Worm (Caenorhabditis elegans): ENCODE results near the gene dig-1.

The dig-1 gene

DNA sequence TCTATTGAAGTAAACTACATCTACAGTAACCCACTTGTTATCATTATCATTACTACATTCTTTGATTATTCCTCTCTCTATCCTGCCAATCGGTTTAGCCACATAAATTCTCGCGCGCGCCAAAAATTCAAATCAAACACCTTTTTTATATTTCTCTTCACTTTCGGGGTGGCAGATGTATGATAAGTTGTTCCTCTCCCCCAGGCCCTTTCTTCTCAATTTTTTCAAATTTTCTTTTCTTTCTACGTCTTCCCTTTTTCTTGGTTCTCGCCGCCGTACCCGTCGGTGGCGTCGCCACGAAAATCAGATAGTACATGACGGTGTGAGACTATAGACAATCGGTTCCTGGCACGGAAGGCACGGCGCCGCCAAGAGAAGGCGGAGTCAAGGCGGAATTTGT, 51.9 kb downstream of the dig-1 start, which contains the start of gene R05H11.2 (continued):
- TF ChIP-seq aly-2 (tag; optimal IDR thresholded peaks at IDR 0.05) (no peak), lin-13 (GFP tag; optimal IDR thresholded peaks at IDR 0.05) (peak; percentile 46), nhr-85 (tag) (peak; percentile 93), mab-9 (GFP tag; IDR thresholded peaks at IDR 0.05) (no peak), sup-37 (GFP tag; optimal IDR thresholded peaks at IDR 0.05) (no peak), aha-1 (tag; optimal IDR thresholded peaks at IDR 0.05) (no peak), elt-3 (tag; optimal IDR thresholded peaks at IDR 0.05) (peak in 4 of 6 experiments; percentile 29 to 92 (median 64)), nhr-47 (tag; optimal IDR thresholded peaks at IDR 0.05) (peak; percentile 34), nhr-84 (tag; optimal IDR thresholded peaks at IDR 0.05) (no peak), nhr-90 (tag; optimal IDR thresholded peaks at IDR 0.05; ENCODE audit: poor library complexity) (peak; percentile 64), unc-130 (tag; optimal IDR thresholded peaks at IDR 0.05) (no peak), dpl-1 (GFP tag; optimal IDR thresholded peaks at IDR 0.05) (peak; percentile 69 to 73 (median 72)), ceh-88 (GFP tag; IDR thresholded peaks at IDR 0.05) (no peak), pqm-1 (tag; optimal IDR thresholded peaks at IDR 0.05) (no peak), blmp-1 (tag; optimal IDR thresholded peaks at IDR 0.05) (peak; percentile 97), tlp-1 (tag; optimal IDR thresholded peaks at IDR 0.05) (no peak), nhr-237 (tag; optimal IDR thresholded peaks at IDR 0.05) (no peak), nhr-12 (tag; optimal IDR thresholded peaks at IDR 0.05) (no peak), nhr-20 (tag; optimal IDR thresholded peaks at IDR 0.05) (peak; percentile 71), hlh-17 (GFP tag; optimal IDR thresholded peaks at IDR 0.05; ENCODE audit: borderline replicate concordance) (no peak), elt-2 (tag; optimal IDR thresholded peaks at IDR 0.05) (no peak), nhr-76 (tag; optimal IDR thresholded peaks at IDR 0.05) (no peak), irx-1 (tag; optimal IDR thresholded peaks at IDR 0.05) (no peak), mdl-1 (tag; optimal IDR thresholded peaks at IDR 0.05) (peak in 1 of 2 experiments; percentile 11), jun-1 (tag; optimal IDR thresholded peaks at IDR 0.05) (no peak), hpl-2 (GFP tag; optimal IDR thresholded peaks at IDR 0.05) (no peak), fkh-8 (tag; optimal IDR thresholded peaks at IDR 0.05) (no peak), ceh-63 (GFP tag; optimal IDR thresholded peaks at IDR 0.05) (no peak), ceh-90 (tag; optimal IDR thresholded peaks at IDR 0.05) (no peak), ceh-82 (tag; optimal IDR thresholded peaks at IDR 0.05) (peak in 2 of 3 experiments; percentile 11 to 21), ceh-8 (GFP tag; optimal IDR thresholded peaks at IDR 0.05) (no peak), lsy-2 (tag; optimal IDR thresholded peaks at IDR 0.05) (peak; percentile 30 to 77), nhr-19 (GFP tag; conservative IDR thresholded peaks at IDR 0.05) (peak; percentile 23; the same call in 1 of the 2 replicates), rnt-1 (tag; optimal IDR thresholded peaks at IDR 0.05) (no peak), vab-15 (tag; optimal IDR thresholded peaks at IDR 0.05) (no peak), unc-98 (GFP tag; IDR thresholded peaks at IDR 0.05) (no peak), F16B12.6 (tag; optimal IDR thresholded peaks at IDR 0.05) (no peak), skn-1 (tag; optimal IDR thresholded peaks at IDR 0.05) (no peak), pax-3 (tag; optimal IDR thresholded peaks at IDR 0.05) (no peak), efl-3 (GFP tag; optimal IDR thresholded peaks at IDR 0.05) (no peak), swsn-7 (tag; optimal IDR thresholded peaks at IDR 0.05) (peak; percentile 5), sptf-1 (tag; optimal IDR thresholded peaks at IDR 0.05) (no peak), ztf-4 (tag; optimal IDR thresholded peaks at IDR 0.05) (no peak), C16A3.4 (tag; optimal IDR thresholded peaks at IDR 0.05) (peak; percentile 27), ama-1 (optimal IDR thresholded peaks at IDR 0.05) (no peak), tbx-2 (tag; optimal IDR thresholded peaks at IDR 0.05) (no peak), nhr-71 (tag; optimal IDR thresholded peaks at IDR 0.05) (peak; percentile 66), grh-1 (GFP tag; IDR thresholded peaks at IDR 0.05) (peak; percentile 61; the same call in 1 of the 2 replicates), lin-35 (GFP tag; optimal IDR thresholded peaks at IDR 0.05) (peak in 1 of 2 experiments; percentile 51), zip-4 (GFP tag; optimal IDR thresholded peaks at IDR 0.05) (no peak), fkh-10 (GFP tag; optimal IDR thresholded peaks at IDR 0.05) (no peak), nhr-77 (tag; optimal IDR thresholded peaks at IDR 0.05) (no peak), isw-1 (GFP tag; IDR thresholded peaks at IDR 0.05) (no peak)

Data from whole organism, L1 larva.